Worm (Caenorhabditis elegans) whole organism, L4/young adult: Measurements from ENCODE around the gene nspg-11.
"Not testable (repeated sequence)": the region's sequence is repeated elsewhere in the genome, so short reads cannot be mapped to it uniquely, and the experiment has no call there.

Experiments
- W03F9.2 ChIP-seq: fragments of 150-350 bp; optimal IDR thresholded peaks from 2 replicates; lab custom pipeline; 2014; ENCODE audit warnings: missing biosample characterization, missing genetic modification characterization
- dao-5 ChIP-seq: sonication (generic microtip); optimal IDR thresholded peaks from 2 replicates; lab custom pipeline; 2016; ENCODE audit warnings: missing genotype, missing genetic modification characterization, moderate library complexity, missing compliant biosample characterization
- him-1 ChIP-seq: sonication (generic microtip); optimal IDR thresholded peaks from 2 replicates; lab custom pipeline; 2016; ENCODE audit warnings: missing genotype, missing genetic modification reagents, missing genetic modification characterization, missing compliant biosample characterization

Gene nspg-11

DNA sequence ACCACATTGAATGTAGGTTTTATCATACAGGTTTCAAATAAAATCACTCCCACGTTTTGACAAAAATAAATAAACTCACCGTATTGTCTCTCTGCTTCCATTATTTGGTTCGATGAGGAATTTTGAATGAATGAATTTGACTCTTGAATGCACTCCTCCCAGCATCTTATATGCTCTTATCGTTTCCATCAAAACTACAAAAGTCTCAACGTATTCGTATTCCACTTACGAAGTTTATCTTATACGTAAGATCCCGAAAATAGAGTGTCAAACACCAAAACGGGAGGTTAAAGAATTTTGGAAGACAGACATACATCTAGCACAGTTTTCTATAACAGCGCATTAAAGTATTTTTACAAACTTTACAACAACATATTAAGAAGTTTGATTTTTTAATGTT, 30.1 kb downstream of the nspg-11 start, which contains the start of gene nhr-264:
nhr-264 (minus strand) TSS at position 101 of the 400 bp plus-strand sequence.
- TF ChIP-seq him-1 (tag; lab: Kevin White, UChicago); dao-5; W03F9.2 (tag; lab: Kevin White, UChicago): not testable (repeated sequence)

DNA sequence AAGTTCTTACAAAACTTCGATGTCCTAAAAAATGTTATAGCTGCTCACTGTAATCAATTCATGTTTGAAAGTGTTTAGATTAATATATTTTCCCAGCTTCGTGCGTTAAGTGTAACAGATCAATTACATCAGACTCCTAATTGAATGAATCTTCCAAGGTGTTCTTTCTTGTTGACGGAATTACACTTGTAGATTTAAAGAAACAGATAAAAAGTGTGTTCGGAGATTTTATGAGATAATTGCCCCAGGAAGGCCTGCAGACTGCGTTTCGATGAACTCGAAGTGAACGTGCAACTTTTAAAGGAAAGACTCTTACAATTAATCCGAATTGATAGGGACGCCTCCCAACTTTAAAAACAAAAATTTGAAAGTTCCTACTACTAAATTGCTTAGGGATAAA, 34.3 kb downstream of the nspg-11 start:
- no peak for TF ChIP-seq him-1 (tag; lab: Kevin White, UChicago)
- TF ChIP-seq dao-5 = no peak
- TF ChIP-seq W03F9.2 (tag; lab: Kevin White, UChicago) = no peak

ce11 chrIV:9286305-9286704, 37.6 kb downstream of the nspg-11 start, which contains the start of gene nhr-267:
TSS of gene nhr-267 (minus strand) at chrIV:9286405.
- not testable (repeated sequence) for TF ChIP-seq W03F9.2 (tag; lab: Kevin White, UChicago); dao-5; him-1 (tag; lab: Kevin White, UChicago)

DNA sequence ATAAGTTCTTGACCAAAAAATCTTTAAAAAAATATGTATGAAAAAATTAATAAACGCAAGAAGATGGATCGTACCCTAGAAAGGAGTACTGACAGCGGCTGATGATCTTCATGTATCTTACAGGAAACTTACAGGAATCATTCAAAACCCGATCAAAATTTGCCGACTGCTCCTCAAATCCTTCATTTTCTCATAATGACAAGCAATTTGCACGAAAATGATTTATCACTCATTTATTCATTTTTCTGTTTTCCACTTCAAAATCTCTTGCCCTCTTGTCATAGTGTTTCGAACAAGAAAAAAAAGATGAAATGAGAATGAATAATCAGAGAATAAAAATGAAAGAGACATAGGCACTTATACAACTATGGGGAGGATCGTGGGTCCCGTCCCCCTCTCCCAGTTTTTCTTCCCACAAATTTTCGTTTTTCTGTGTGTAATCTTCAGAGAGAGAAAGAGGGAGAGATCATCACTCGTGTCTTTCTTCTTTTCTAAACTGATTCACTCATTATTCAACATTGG, 49.8 kb downstream of the nspg-11 start, which contains the start of gene nmy-3:
nmy-3 (plus strand) TSS at position 472 of the 522 bp plus-strand sequence.
- TF ChIP-seq him-1 (tag; lab: Kevin White, UChicago) (no peak), dao-5 (no peak), W03F9.2 (tag; lab: Kevin White, UChicago) (no peak)
